Worm (Caenorhabditis elegans): ENCODE results near the gene Y4C6A.3.
"Not testable (repeated sequence)": the region's sequence is repeated elsewhere in the genome, so short reads cannot be mapped to it uniquely, and the experiment has no call there.

Gene Y4C6A.3

ce11 chrIV:5492196-5492595 lies 36.3 kb upstream of the Y4C6A.3 start:
- no peak for TF ChIP-seq sox-4 (tag; optimal IDR thresholded peaks at IDR 0.05)
- no peak for TF ChIP-seq hpl-2 (GFP tag; optimal IDR thresholded peaks at IDR 0.05)
- TF ChIP-seq mef-2 (tag; optimal IDR thresholded peaks at IDR 0.05): no peak
- no peak for TF ChIP-seq mep-1 (tag; optimal IDR thresholded peaks at IDR 0.05)
- no peak for TF ChIP-seq elt-2 (tag; optimal IDR thresholded peaks at IDR 0.05)
- TF ChIP-seq skn-1 (tag; optimal IDR thresholded peaks at IDR 0.05): no peak
- no peak for TF ChIP-seq tbx-2 (tag; optimal IDR thresholded peaks at IDR 0.05)
- no peak for TF ChIP-seq nhr-12 (tag; optimal IDR thresholded peaks at IDR 0.05)
- no peak for TF ChIP-seq egl-13 (tag; optimal IDR thresholded peaks at IDR 0.05)
- TF ChIP-seq ceh-63 (GFP tag; optimal IDR thresholded peaks at IDR 0.05): no peak
- no peak for TF ChIP-seq ces-1 (GFP tag; optimal IDR thresholded peaks at IDR 0.05)
- TF ChIP-seq nhr-90 (tag; optimal IDR thresholded peaks at IDR 0.05; ENCODE audit: poor library complexity): no peak
- no peak for TF ChIP-seq ama-1 (optimal IDR thresholded peaks at IDR 0.05)
- TF ChIP-seq fkh-8 (tag; optimal IDR thresholded peaks at IDR 0.05): no peak
- no peak for TF ChIP-seq mdl-1 (tag; optimal IDR thresholded peaks at IDR 0.05)
- TF ChIP-seq nhr-20 (tag; optimal IDR thresholded peaks at IDR 0.05): no peak
- TF ChIP-seq mab-9 (GFP tag; IDR thresholded peaks at IDR 0.05): no peak
- TF ChIP-seq ztf-11 (tag; optimal IDR thresholded peaks at IDR 0.05): no peak
- no peak for TF ChIP-seq sptf-1 (tag; optimal IDR thresholded peaks at IDR 0.05)
- no peak for TF ChIP-seq unc-130 (tag; optimal IDR thresholded peaks at IDR 0.05)

- not testable (repeated sequence) for TF ChIP-seq fkh-8 (tag; optimal IDR thresholded peaks at IDR 0.05); pax-3 (tag; optimal IDR thresholded peaks at IDR 0.05); ceh-63 (GFP tag; optimal IDR thresholded peaks at IDR 0.05)
Measured at ce11 chrIV:5491054-5491453, 35.2 kb upstream of the Y4C6A.3 start, which contains the start of gene B0273.115. B0273.115 (minus strand) TSS chrIV:5491154.

DNA sequence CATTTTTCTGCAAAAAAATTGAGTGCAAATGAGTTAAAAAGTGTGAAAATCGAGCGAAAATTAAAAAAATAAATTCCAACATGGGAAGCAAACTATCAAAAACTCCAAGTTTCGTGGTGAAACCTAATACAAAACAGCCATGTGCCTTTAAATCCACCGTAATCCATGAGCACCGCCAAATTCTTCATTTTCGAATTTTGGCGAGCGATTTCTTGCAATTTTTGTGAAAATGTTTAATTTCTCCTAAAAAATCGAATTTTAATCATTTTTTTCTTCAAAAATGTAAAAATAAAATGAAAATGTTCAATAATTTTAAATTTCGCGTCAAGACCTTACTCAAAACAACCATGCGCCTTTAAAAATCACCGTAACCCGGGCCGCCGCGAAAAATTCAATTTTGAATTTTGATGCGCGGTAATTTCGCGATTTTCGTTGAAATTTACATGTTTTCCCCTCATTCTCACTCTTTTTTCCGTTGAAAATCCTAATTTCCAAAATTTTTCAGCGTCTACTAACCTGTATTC lies 30.4 kb upstream of the Y4C6A.3 start, which contains the start of the genes snpc-3.1 and puf-7:
Gene snpc-3.1, minus strand, starts transcription at position 51 of the 524 bp plus-strand sequence.
Gene puf-7, plus strand, starts transcription at position 506 of the 524 bp plus-strand sequence.
- TF ChIP-seq ceh-63 (GFP tag; optimal IDR thresholded peaks at IDR 0.05); nhr-85 (tag); blmp-1 (tag; optimal IDR thresholded peaks at IDR 0.05): not testable (repeated sequence)

ce11 chrIV:5482723-5483122 lies 26.8 kb upstream of the Y4C6A.3 start, which contains the start of gene T11F8.5:
T11F8.5 (plus strand) TSS chrIV:5483023.
- TF ChIP-seq nhr-84 (tag; optimal IDR thresholded peaks at IDR 0.05): no peak
- no peak for TF ChIP-seq zag-1 (tag; optimal IDR thresholded peaks at IDR 0.05)
- TF ChIP-seq rnt-1 (tag; optimal IDR thresholded peaks at IDR 0.05): no peak
- no peak for TF ChIP-seq aly-2 (tag; optimal IDR thresholded peaks at IDR 0.05)
- TF ChIP-seq ceh-90 (tag; optimal IDR thresholded peaks at IDR 0.05): no peak
- no peak for TF ChIP-seq nhr-76 (tag; optimal IDR thresholded peaks at IDR 0.05)
- TF ChIP-seq efl-3 (GFP tag; optimal IDR thresholded peaks at IDR 0.05): no peak
- TF ChIP-seq snpc-4 (tag; optimal IDR thresholded peaks at IDR 0.05): no peak
- TF ChIP-seq sox-4 (tag; optimal IDR thresholded peaks at IDR 0.05): no peak
- TF ChIP-seq nhr-20 (tag; optimal IDR thresholded peaks at IDR 0.05): no peak
- no peak for TF ChIP-seq ceh-88 (GFP tag; IDR thresholded peaks at IDR 0.05)
- no peak for TF ChIP-seq tlp-1 (tag; optimal IDR thresholded peaks at IDR 0.05)
- TF ChIP-seq vab-15 (tag; optimal IDR thresholded peaks at IDR 0.05): no peak
- TF ChIP-seq Y116A8C.19 (tag; optimal IDR thresholded peaks at IDR 0.05; ENCODE audit: borderline replicate concordance): no peak
- TF ChIP-seq nhr-77 (tag; optimal IDR thresholded peaks at IDR 0.05): no peak
- TF ChIP-seq nhr-90 (tag; optimal IDR thresholded peaks at IDR 0.05; ENCODE audit: poor library complexity): no peak

DNA sequence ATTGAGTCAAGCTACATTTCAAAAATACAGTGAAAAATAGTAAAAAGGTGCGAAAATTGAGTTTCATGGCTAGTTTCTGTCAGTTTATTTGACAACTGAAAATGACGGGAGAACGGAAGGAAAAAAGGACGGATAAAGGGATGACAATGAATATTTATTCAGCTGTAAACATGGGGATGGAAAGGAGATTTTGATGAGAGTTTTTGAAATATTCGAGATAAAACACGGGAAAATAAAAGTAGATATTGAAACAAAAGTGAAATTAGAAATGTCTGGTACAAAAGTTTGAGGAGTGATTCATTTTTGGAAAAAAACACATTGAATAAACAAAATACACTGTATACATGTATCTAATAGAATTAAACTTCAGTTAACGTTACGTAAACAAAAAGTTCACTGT lies 26.3 kb upstream of the Y4C6A.3 start, which contains the start of gene T11F8.12:
Gene T11F8.12, minus strand, starts transcription at position 101 of the 400 bp plus-strand sequence.
- TF ChIP-seq mab-9 (GFP tag; IDR thresholded peaks at IDR 0.05) (no peak), egl-13 (tag; optimal IDR thresholded peaks at IDR 0.05) (no peak), mdl-1 (tag; optimal IDR thresholded peaks at IDR 0.05) (no peak), elt-3 (tag; optimal IDR thresholded peaks at IDR 0.05) (no peak), ces-1 (GFP tag; optimal IDR thresholded peaks at IDR 0.05) (no peak), C34B4.2 (tag; optimal IDR thresholded peaks at IDR 0.05) (no peak), nhr-90 (tag; optimal IDR thresholded peaks at IDR 0.05; ENCODE audit: poor library complexity) (no peak), nhr-19 (GFP tag; conservative IDR thresholded peaks at IDR 0.05) (no peak), ceh-82 (tag; optimal IDR thresholded peaks at IDR 0.05) (no peak), nhr-85 (tag) (no peak), pax-3 (tag; optimal IDR thresholded peaks at IDR 0.05) (no peak), lin-15B (tag; optimal IDR thresholded peaks at IDR 0.05) (no peak), tbx-2 (tag; optimal IDR thresholded peaks at IDR 0.05) (no peak), lsy-2 (tag; optimal IDR thresholded peaks at IDR 0.05) (no peak), swsn-7 (tag; optimal IDR thresholded peaks at IDR 0.05) (no peak), aly-2 (tag; optimal IDR thresholded peaks at IDR 0.05) (no peak), aha-1 (tag; optimal IDR thresholded peaks at IDR 0.05) (no peak), ama-1 (optimal IDR thresholded peaks at IDR 0.05) (no peak)

Data from whole organism, L1 larva.